Fruit fly (Drosophila melanogaster) whole organism, embryonic: ENCODE results near the gene Indy-2.

Experiments
- Abd-B ChIP-seq: fragments of 200-800 bp; sonication (Bioruptor generic); optimal IDR thresholded peaks from 2 replicates; lab custom pipeline; 2018; ENCODE audit warnings: missing biosample characterization, mild to moderate bottlenecking, missing genetic modification characterization, moderate library complexity
- Atf-2 ChIP-seq: fragments of 200-800 bp; sonication (Bioruptor generic); optimal IDR thresholded peaks from 2 replicates; lab custom pipeline; 2016; ENCODE audit warnings: missing biosample characterization, missing genetic modification characterization
- CG10565 ChIP-seq: fragments of 200-800 bp; sonication (Bioruptor generic); optimal IDR thresholded peaks from 3 replicates; lab custom pipeline; 2016; ENCODE audit warnings: missing biosample characterization, mild to moderate bottlenecking, missing genetic modification characterization
- CG11247 ChIP-seq: fragments of 200-800 bp; sonication (Bioruptor generic); IDR thresholded peaks from 2 replicates; pipeline ENCODE4 v1.3.6; 2022; ENCODE audit warnings: missing biosample characterization, missing genetic modification characterization
- CG12155 ChIP-seq: fragments of 200-800 bp; sonication (Bioruptor generic); optimal IDR thresholded peaks from 3 replicates; lab custom pipeline; 2016; ENCODE audit warnings: missing biosample characterization, missing genetic modification characterization
- CG12659 ChIP-seq: fragments of 200-800 bp; sonication (Bioruptor generic); optimal IDR thresholded peaks from 3 replicates; lab custom pipeline; 2017; ENCODE audit warnings: mild to moderate bottlenecking, missing biosample characterization, missing genetic modification reagents, missing genetic modification characterization
- CG14441 ChIP-seq: fragments of 200-800 bp; sonication (Bioruptor generic); IDR thresholded peaks from 2 replicates; pipeline ENCODE4 v1.3.6; 2022; ENCODE audit warnings: missing biosample characterization, missing genetic modification characterization
- CG1603 ChIP-seq: fragments of 200-800 bp; sonication (Bioruptor generic); optimal IDR thresholded peaks from 2 replicates; lab custom pipeline; 2019; ENCODE audit warnings: missing biosample characterization, mild to moderate bottlenecking, missing genetic modification characterization, moderate library complexity
- CG30020 ChIP-seq: fragments of 200-800 bp; optimal IDR thresholded peaks from 2 replicates; lab custom pipeline; 2019; ENCODE audit warnings: missing biosample characterization, mild to moderate bottlenecking, missing genetic modification characterization, moderate library complexity
- CG3163 ChIP-seq: fragments of 200-800 bp; sonication (Bioruptor generic); optimal IDR thresholded peaks from 3 replicates; lab custom pipeline; 2016; ENCODE audit warnings: missing biosample characterization, missing genetic modification characterization
- CG33213 ChIP-seq: fragments of 200-800 bp; sonication (Bioruptor generic); optimal IDR thresholded peaks from 3 replicates; lab custom pipeline; 2016; ENCODE audit warnings: missing biosample characterization, missing genetic modification characterization
- CG3838 ChIP-seq: fragments of 200-800 bp; sonication (Bioruptor generic); optimal IDR thresholded peaks from 3 replicates; lab custom pipeline; 2016; ENCODE audit warnings: missing biosample characterization, missing genetic modification characterization
- CG5245 ChIP-seq: fragments of 200-800 bp; sonication (Bioruptor generic); optimal IDR thresholded peaks from 3 replicates; lab custom pipeline; 2016; ENCODE audit warnings: missing biosample characterization, missing genetic modification characterization
- CG6813 ChIP-seq: fragments of 200-800 bp; sonication (Bioruptor generic); optimal IDR thresholded peaks from 2 replicates; lab custom pipeline; 2017; ENCODE audit warnings: missing biosample characterization, missing genetic modification characterization, mild to moderate bottlenecking, moderate library complexity, missing genetic modification reagents
- CG7271 ChIP-seq: fragments of 200-800 bp; sonication (Bioruptor generic); optimal IDR thresholded peaks from 2 replicates; lab custom pipeline; 2018; ENCODE audit warnings: missing biosample characterization, mild to moderate bottlenecking, missing genetic modification characterization, moderate library complexity
- CG7839 ChIP-seq: fragments of 200-800 bp; sonication (Bioruptor generic); optimal IDR thresholded peaks from 3 replicates; lab custom pipeline; 2018; ENCODE audit warnings: missing biosample characterization, mild to moderate bottlenecking, missing genetic modification characterization, moderate library complexity
- CTCF ChIP-seq: fragments of 200-800 bp; sonication (Bioruptor generic); optimal IDR thresholded peaks from 2 replicates; lab custom pipeline; 2017; ENCODE audit warnings: missing biosample characterization, mild to moderate bottlenecking, missing genetic modification characterization, moderate library complexity
- Dip2 ChIP-seq: fragments of 200-800 bp; sonication (Bioruptor generic); IDR thresholded peaks from 2 replicates; pipeline ENCODE4 v1.3.6; 2022; ENCODE audit warnings: missing biosample characterization, missing genetic modification characterization
- E2f2 ChIP-seq: fragments of 200-800 bp; sonication (Bioruptor generic); IDR thresholded peaks from 2 replicates; pipeline ENCODE4 v1.3.6; 2022; ENCODE audit warnings: missing biosample characterization, missing genetic modification characterization
- Gug ChIP-seq: fragments of 200-800 bp; sonication (Bioruptor generic); IDR thresholded peaks from 4 replicates; pipeline ENCODE4 v1.3.6; 2022; ENCODE audit warnings: missing biosample characterization, missing genetic modification characterization
- Med ChIP-seq: fragments of 200-800 bp; sonication (Bioruptor generic); peaks from one replicate; lab custom pipeline; 2016; ENCODE audit warnings: missing biosample characterization, missing genetic modification characterization, mild to moderate bottlenecking, inconsistent platforms, moderate library complexity
- Pdp1 ChIP-seq, 2 experiments: fragments of 200-800 bp; sonication (Bioruptor generic); optimal IDR thresholded peaks; 3 replicates each; lab custom pipeline; 2016; ENCODE audit warnings: missing biosample characterization in 2 of 2, missing genetic modification characterization in 2 of 2, mild to moderate bottlenecking in 1 of 2, moderate library complexity in 1 of 2
- Trl ChIP-seq, 3 experiments: fragments of >200 bp in 2 of 3; fragments of 200-800 bp in 1 of 3; sonication (Bioruptor generic) in 1 of 3; optimal IDR thresholded peaks; 2 replicates in 1 of 3; 3 replicates in 2 of 3; lab custom pipeline; 2016 to 2017; ENCODE audit warnings: missing biosample characterization in 1 of 3, missing genetic modification characterization in 1 of 3
- abd-A ChIP-seq: fragments of 200-800 bp; sonication (Bioruptor generic); optimal IDR thresholded peaks from 3 replicates; lab custom pipeline; 2019; ENCODE audit warnings: missing biosample characterization, mild to moderate bottlenecking, missing genetic modification characterization, moderate library complexity
- ase ChIP-seq: fragments of 200-800 bp; sonication (Bioruptor generic); IDR thresholded peaks from 3 replicates; pipeline ENCODE4 v1.3.6; 2022; ENCODE audit warnings: missing biosample characterization, missing genetic modification characterization
- bbx ChIP-seq: fragments of 200-800 bp; sonication (Bioruptor generic); IDR thresholded peaks from 2 replicates; pipeline ENCODE4 v1.3.6; 2022; ENCODE audit warnings: missing biosample characterization, missing genetic modification characterization; ENCODE audit not compliant: partially characterized antibody
- crc ChIP-seq: fragments of 200-800 bp; sonication (Bioruptor generic); optimal IDR thresholded peaks from 2 replicates; lab custom pipeline; 2016; ENCODE audit warnings: missing biosample characterization, missing genetic modification characterization
- ewg ChIP-seq: fragments of 200-800 bp; sonication (Bioruptor generic); optimal IDR thresholded peaks from 3 replicates; lab custom pipeline; 2017; ENCODE audit warnings: mild to moderate bottlenecking, missing biosample characterization, missing genetic modification reagents, missing genetic modification characterization
- fd64A ChIP-seq: fragments of 200-800 bp; sonication (Bioruptor generic); optimal IDR thresholded peaks from 3 replicates; lab custom pipeline; 2018; ENCODE audit warnings: missing biosample characterization, mild to moderate bottlenecking, missing genetic modification characterization
- gcm ChIP-seq: fragments of 200-800 bp; sonication (Bioruptor generic); optimal IDR thresholded peaks from 2 replicates; lab custom pipeline; 2019; ENCODE audit warnings: missing biosample characterization, mild to moderate bottlenecking, missing genetic modification characterization, moderate library complexity
- gfzf ChIP-seq: fragments of 200-800 bp; sonication (Bioruptor generic); optimal IDR thresholded peaks from 2 replicates; lab custom pipeline; 2016; ENCODE audit warnings: missing biosample characterization, mild to moderate bottlenecking, missing genetic modification characterization, moderate library complexity
- gsb-n ChIP-seq: fragments of 200-800 bp; sonication (Bioruptor generic); optimal IDR thresholded peaks from 3 replicates; lab custom pipeline; 2018; ENCODE audit warnings: missing biosample characterization, mild to moderate bottlenecking, missing genetic modification characterization
- ind ChIP-seq: fragments of 200-800 bp; sonication (Bioruptor generic); optimal IDR thresholded peaks from 3 replicates; lab custom pipeline; 2016; ENCODE audit warnings: missing biosample characterization, missing genetic modification characterization
- kni ChIP-seq: fragments of 200-800 bp; sonication (Bioruptor generic); optimal IDR thresholded peaks from 3 replicates; lab custom pipeline; 2017; ENCODE audit warnings: mild to moderate bottlenecking, missing biosample characterization, missing genetic modification reagents, missing genetic modification characterization
- knrl ChIP-seq: fragments of 200-800 bp; sonication (Bioruptor generic); IDR thresholded peaks from 3 replicates; pipeline ENCODE4 v1.3.6; 2022; ENCODE audit warnings: missing biosample characterization, missing genetic modification characterization; ENCODE audit not compliant: partially characterized antibody
- odd ChIP-seq: fragments of 200-800 bp; sonication (Bioruptor generic); optimal IDR thresholded peaks from 2 replicates; lab custom pipeline; 2017; ENCODE audit warnings: missing biosample characterization, mild to moderate bottlenecking, missing genetic modification characterization
- pfk ChIP-seq: fragments of 200-800 bp; sonication (Bioruptor generic); optimal IDR thresholded peaks from 2 replicates; lab custom pipeline; 2018; ENCODE audit warnings: missing biosample characterization, mild to moderate bottlenecking, missing genetic modification characterization, moderate library complexity
- run ChIP-seq: fragments of 200-800 bp; sonication (Bioruptor generic); optimal IDR thresholded peaks from 3 replicates; lab custom pipeline; 2018; ENCODE audit warnings: missing biosample characterization, mild to moderate bottlenecking, missing genetic modification characterization
- sens ChIP-seq: fragments of 200-800 bp; sonication (Bioruptor generic); peaks from one replicate; lab custom pipeline; 2016; ENCODE audit warnings: missing biosample characterization, missing genetic modification characterization
- sna ChIP-seq: fragments of 200-800 bp; sonication (Bioruptor generic); IDR thresholded peaks from 2 replicates; pipeline ENCODE4 v1.3.6; 2022; ENCODE audit warnings: missing biosample characterization, missing genetic modification characterization; ENCODE audit not compliant: partially characterized antibody
- so ChIP-seq: fragments of 200-800 bp; sonication (Bioruptor generic); IDR thresholded peaks from 3 replicates; pipeline ENCODE4 v1.3.6; 2022; ENCODE audit warnings: missing biosample characterization, missing genetic modification characterization
- ttk ChIP-seq: fragments of 200-800 bp; sonication (Bioruptor generic); IDR thresholded peaks from 2 replicates; pipeline ENCODE4 v2.1.2; 2022; ENCODE audit warnings: missing biosample characterization, missing genetic modification characterization
- tx ChIP-seq: fragments of 200-800 bp; sonication (Bioruptor generic); optimal IDR thresholded peaks from 2 replicates; lab custom pipeline; 2016; ENCODE audit warnings: missing biosample characterization, missing genetic modification characterization

Gene Indy-2

DNA sequence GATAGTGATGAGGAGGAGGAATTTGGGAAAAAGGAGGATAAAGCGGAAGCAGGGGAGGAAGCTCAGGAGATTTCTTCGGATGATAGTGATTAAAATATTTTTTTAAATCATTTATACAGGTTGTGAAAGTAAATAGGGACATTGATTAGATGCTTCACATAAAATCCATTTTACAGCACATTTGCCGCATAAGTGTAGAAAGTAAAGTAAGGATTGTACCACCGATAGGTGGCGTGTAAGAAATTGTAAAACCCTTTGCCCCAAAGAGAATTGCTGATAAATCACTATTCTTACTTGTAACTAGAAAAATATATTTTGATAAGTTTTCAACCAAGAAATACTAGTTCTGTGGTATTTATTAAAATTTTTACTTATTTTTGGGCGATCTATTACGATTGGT lies 16.4 kb downstream of the Indy-2 start (continued):
- TF ChIP-seq CG7839 (no peak), Med (GFP tag; lab: Kevin White, UChicago) (peak; percentile 68), Dip2 (GFP tag; lab: Robert Waterston, UW) (peak; percentile 89), ttk (GFP tag; lab: Robert Waterston, UW) (no peak), odd (GFP tag; lab: Kevin White, UChicago) (no peak), crc (GFP tag; lab: Kevin White, UChicago) (no peak), E2f2 (GFP tag; lab: Robert Waterston, UW) (no peak; the same call in 1 of the 2 replicates), CG14441 (no peak), Gug (GFP tag; lab: Robert Waterston, UW) (no peak), sens (GFP tag; lab: Kevin White, UChicago) (peak; percentile 38), CG12155 (GFP tag; lab: Kevin White, UChicago) (no peak), knrl (GFP tag; lab: Robert Waterston, UW) (peak; percentile 53; the same call in 2 of the 3 replicates), bbx (0 out of 2 replicates have a peak, but pooled peaks have one; percentile 27), Abd-B (GFP tag; lab: Kevin White, UChicago) (peak; percentile 39), CG7271 (no peak), Atf-2 (GFP tag; lab: Kevin White, UChicago) (no peak)

dm6 chr3R:20059650-20060049 lies 17.1 kb downstream of the Indy-2 start, which contains the start of gene CG4390:
CG4390 (minus strand) TSS chr3R:20059750.
- no peak for TF ChIP-seq CG30020
- TF ChIP-seq tx (GFP tag; lab: Kevin White, UChicago): no peak
- TF ChIP-seq bbx: no peak
- no peak for TF ChIP-seq CG3838 (GFP tag; lab: Kevin White, UChicago)
- TF ChIP-seq gsb-n (tag; lab: Kevin White, UChicago): no peak
- TF ChIP-seq CG10565 (GFP tag; lab: Kevin White, UChicago): no peak
- no peak for TF ChIP-seq ind (GFP tag; lab: Kevin White, UChicago)
- TF ChIP-seq CG33213 (GFP tag; lab: Kevin White, UChicago): no peak
- TF ChIP-seq Pdp1 (GFP tag; optimal IDR thresholded peaks at IDR 0.05; lab: Kevin White, UChicago): no peak
- no peak for TF ChIP-seq CG12659 (GFP tag; lab: Kevin White, UChicago)
- no peak for TF ChIP-seq CG1603 (tag; lab: Kevin White, UChicago)
- TF ChIP-seq CG3163 (GFP tag; lab: Kevin White, UChicago): no peak
- no peak for TF ChIP-seq kni (GFP tag; lab: Kevin White, UChicago)
- TF ChIP-seq CG5245: no peak
- TF ChIP-seq CG6813 (GFP tag; lab: Kevin White, UChicago): no peak
- TF ChIP-seq so (GFP tag; lab: Robert Waterston, UW): no peak

dm6 chr3R:20066435-20066834 lies 23.9 kb downstream of the Indy-2 start:
- TF ChIP-seq crc (GFP tag; lab: Kevin White, UChicago) (no peak), ase (GFP tag; lab: Robert Waterston, UW) (no peak), run (tag; lab: Kevin White, UChicago) (no peak), fd64A (GFP tag; lab: Kevin White, UChicago) (no peak), CTCF (GFP tag; lab: Kevin White, UChicago) (peak; percentile 76), gfzf (no peak)

- TF ChIP-seq ewg (GFP tag; lab: Kevin White, UChicago) (peak; percentile 59), abd-A (peak; percentile 3), gcm (GFP tag; lab: Kevin White, UChicago) (no peak), pfk (GFP tag; lab: Kevin White, UChicago) (peak; percentile 87), CG3838 (GFP tag; lab: Kevin White, UChicago) (no peak), CG11247 (GFP tag; lab: Robert Waterston, UW) (no peak), Trl (optimal IDR thresholded peaks at IDR 0.05; lab: Kevin White, UChicago) (peak; percentile 34 to 52), Trl (GFP tag; optimal IDR thresholded peaks at IDR 0.05; lab: Kevin White, UChicago) (no peak), CG3163 (GFP tag; lab: Kevin White, UChicago) (no peak), sna (no peak)
Observed at dm6 chr3R:20080205-20080604, 37.6 kb downstream of the Indy-2 start.
